Worm (Caenorhabditis elegans): ENCODE measurements around the gene sre-4.

DNA sequence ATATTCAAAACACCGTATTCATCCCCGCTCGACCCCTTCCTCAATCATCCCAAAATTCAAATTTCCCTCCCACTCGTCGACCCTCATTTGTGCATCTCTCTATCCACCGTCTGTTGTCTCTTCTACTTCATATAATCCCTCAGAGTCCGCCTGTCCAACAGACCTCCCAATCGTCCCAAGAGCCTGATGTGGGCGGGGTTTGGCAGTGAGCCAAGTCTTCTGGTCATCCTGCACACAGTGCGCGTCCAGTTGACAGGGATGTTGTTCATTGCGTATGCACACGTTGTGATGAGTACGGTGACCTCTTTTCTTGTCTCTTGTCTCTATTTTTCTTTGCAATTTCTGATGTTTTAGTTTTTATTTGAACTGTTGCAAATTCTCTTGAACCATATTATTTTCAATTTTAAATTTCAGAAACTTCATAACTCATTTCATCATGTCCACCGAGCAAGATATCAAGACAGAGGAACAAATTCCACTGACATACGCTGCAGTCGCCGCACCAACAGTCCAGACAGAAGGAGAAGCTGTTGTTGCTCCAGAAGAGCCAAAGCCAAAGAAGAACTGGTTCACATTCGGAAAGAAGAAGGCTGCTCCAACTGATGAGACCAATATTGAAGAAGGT, 12.4 kb downstream of the sre-4 start, which contains the start of gene cav-1:
- TF ChIP-seq W03F9.2 (tag; optimal IDR thresholded peaks at IDR 0.05): no peak
- no peak for TF ChIP-seq him-1 (tag; optimal IDR thresholded peaks at IDR 0.05)
- no peak for TF ChIP-seq dao-5 (tag; optimal IDR thresholded peaks at IDR 0.05)

Data from whole organism, L4/young adult.